Fruit fly (Drosophila melanogaster) whole organism: ENCODE data around the gene Polr1E.

ENCODE experiments used
- CG8478 ChIP-seq: fragments of >200 bp; optimal IDR thresholded peaks from 2 replicates; lab custom pipeline; 2018; ENCODE audit warnings: inconsistent platforms
- EcR ChIP-seq, 2 experiments: fragments of >200 bp; optimal IDR thresholded peaks; 2 replicates each; lab custom pipeline; 2017; ENCODE audit warnings: missing biosample characterization in 2 of 2, missing genetic modification characterization in 2 of 2, missing genetic modification reagents in 2 of 2

DNA sequence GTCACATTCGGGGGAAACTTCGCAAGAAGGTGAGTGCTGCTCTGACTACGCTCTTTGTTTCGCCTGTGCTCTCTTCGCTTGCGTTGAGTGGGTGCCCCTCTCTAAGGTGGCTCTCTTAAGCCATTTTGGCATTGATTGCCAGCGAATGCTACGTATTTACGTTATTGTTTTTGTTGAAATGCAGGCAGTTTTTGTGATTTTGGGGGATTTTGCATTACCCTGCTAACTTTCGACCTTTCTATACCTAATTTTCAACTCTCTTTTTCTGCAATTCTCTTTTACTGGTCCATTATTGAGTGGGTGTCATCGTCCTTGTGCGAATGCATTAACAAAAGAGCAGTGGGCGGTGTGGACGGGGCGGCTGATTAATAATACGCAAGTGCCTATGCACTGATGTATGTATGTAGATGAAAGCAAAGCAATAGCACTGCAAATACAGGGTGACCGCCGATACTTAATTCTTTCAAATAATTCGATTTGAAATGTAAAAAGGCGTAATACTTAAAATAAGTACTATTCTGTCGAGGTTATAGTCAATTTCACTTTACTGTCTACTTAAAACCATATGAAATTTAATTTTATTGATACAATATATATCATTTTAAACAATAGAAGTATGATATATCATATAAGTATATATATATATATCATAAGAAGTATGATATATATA lies 26.3 kb downstream of the Polr1E start:
- TF ChIP-seq EcR (GFP tag; optimal IDR thresholded peaks at IDR 0.05; lab: Kevin White, UChicago) (no peak), CG8478 (lab: Kevin White, UChicago) (no peak)
